Worm (Caenorhabditis elegans): ENCODE data around the gene F45D11.5.
A peak's percentile ranks its signal among the peaks of the same experiment; 100 is the strongest.
"Not testable (repeated sequence)": the region's sequence is repeated elsewhere in the genome, so short reads cannot be mapped to it uniquely, and the experiment has no call there.

The F45D11.5 gene

DNA sequence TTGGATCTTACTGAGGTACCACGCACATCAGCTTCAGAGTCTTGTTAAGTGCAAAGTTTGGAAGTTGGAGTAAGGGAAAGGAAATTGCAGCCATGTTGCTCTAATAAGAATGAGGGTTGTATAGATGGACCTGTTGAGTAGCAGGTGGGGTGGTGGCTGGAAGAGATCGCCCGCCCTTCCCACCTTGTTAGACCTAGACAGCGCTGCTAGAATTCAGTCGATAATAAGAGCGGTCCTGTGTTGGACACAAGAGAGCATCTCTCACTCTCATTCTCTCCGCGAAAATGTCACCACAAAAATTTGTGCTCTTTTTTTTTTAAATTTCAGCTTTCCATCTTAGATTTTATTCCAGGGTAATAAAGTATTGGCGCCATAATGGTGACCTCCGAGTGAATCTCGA lies at the start of gene F45D11.5, which contains the start of gene fbxb-30:
F45D11.5 (plus strand) TSS at position 352 of the 400 bp plus-strand sequence.
fbxb-30 (minus strand) TSS at position 101 of the 400 bp plus-strand sequence.
- TF ChIP-seq nhr-11 (tag; optimal IDR thresholded peaks at IDR 0.05) (no peak), nhr-232 (tag; optimal IDR thresholded peaks at IDR 0.05) (no peak), ceh-14 (tag; optimal IDR thresholded peaks at IDR 0.05) (no peak), dmd-4 (tag; optimal IDR thresholded peaks at IDR 0.05; ENCODE audit: borderline replicate concordance) (no peak), npax-4 (tag; optimal IDR thresholded peaks at IDR 0.05) (no peak), sox-4 (tag; optimal IDR thresholded peaks at IDR 0.05) (no peak), ceh-22 (tag; optimal IDR thresholded peaks at IDR 0.05) (no peak), K09A11.1 (tag; optimal IDR thresholded peaks at IDR 0.05; ENCODE audit: insufficient read depth) (no peak), C08G9.2 (tag; optimal IDR thresholded peaks at IDR 0.05) (no peak), ceh-19 (GFP tag; optimal IDR thresholded peaks at IDR 0.05) (no peak), gmeb-2 (tag; optimal IDR thresholded peaks at IDR 0.05) (no peak), sdc-2 (tag; optimal IDR thresholded peaks at IDR 0.05) (no peak), tbx-2 (tag; optimal IDR thresholded peaks at IDR 0.05) (no peak), dve-1 (tag; optimal IDR thresholded peaks at IDR 0.05) (no peak), pax-1 (tag; optimal IDR thresholded peaks at IDR 0.05) (no peak), fax-1 (tag; optimal IDR thresholded peaks at IDR 0.05) (no peak), ceh-24 (tag; optimal IDR thresholded peaks at IDR 0.05) (no peak)

DNA sequence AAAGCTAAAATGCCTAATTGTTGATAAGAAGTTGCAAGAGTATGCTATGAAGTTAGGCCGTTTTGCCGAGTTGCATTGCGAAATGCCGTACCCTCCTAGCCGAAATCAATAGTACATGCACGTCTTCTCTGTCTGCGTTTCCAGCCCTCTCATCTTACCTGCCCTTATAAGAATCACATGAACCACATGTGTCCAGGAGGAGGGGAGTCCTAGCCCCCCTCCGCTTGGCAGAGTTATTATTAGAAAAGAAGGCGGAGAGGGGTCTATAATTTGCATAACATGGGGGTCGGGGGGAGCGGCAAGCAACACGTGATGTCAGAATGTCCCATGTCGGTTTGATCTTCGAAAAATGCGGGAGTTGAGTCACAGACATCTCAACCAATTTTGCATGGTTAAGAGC lies 48.5 kb upstream of the F45D11.5 start:
- peak; percentile 60 for TF ChIP-seq hlh-30 (tag; optimal IDR thresholded peaks at IDR 0.05; ENCODE audit: insufficient read depth)
- no peak for TF ChIP-seq ceh-6 (GFP tag; optimal IDR thresholded peaks at IDR 0.05)
- TF ChIP-seq ceh-48 (tag; optimal IDR thresholded peaks at IDR 0.05): peak; percentile 6

DNA sequence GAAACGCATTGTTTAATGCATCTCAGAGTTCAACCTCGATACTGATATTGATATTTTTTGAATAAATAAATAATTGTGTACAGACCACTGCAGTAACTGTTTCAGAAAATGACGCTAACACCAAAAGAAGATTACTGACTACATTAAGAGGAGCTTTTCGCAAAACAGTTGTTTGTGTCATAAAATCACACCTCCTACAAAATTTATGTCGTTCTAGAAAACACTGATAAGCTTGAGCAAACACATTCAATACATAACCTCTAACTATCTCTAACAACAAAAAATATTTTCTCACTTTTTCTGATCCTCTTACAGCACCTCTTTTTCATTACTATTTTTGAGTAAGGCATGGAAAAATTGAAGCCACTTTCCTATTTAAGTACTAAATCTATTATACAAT lies 46.9 kb upstream of the F45D11.5 start, which contains the start of gene fbxc-7:
fbxc-7 (plus strand) TSS at position 301 of the 400 bp plus-strand sequence.
- not testable (repeated sequence) for TF ChIP-seq lim-6 (tag; optimal IDR thresholded peaks at IDR 0.05); elt-4 (tag; optimal IDR thresholded peaks at IDR 0.05); hlh-13 (GFP tag; optimal IDR thresholded peaks at IDR 0.05)

DNA sequence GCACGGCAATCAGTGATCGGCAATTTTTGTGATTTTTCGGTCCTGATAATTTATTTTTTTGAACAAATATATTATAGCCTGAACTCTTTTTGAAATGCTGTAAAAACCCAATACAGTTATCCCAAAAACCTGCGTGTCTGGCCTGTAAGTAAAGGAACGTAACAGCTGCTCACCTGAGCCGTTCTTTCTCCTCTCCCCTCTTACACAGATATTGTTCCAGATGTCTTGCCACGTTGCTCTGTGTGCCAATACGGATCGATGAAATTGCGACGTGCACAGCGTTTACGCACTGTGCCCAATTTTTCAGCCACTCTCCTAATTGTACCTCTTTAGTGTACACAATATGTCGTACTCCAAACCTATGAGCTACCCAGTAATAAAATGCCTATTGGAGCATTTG lies 42.9 kb upstream of the F45D11.5 start, which contains the start of gene sdz-4:
sdz-4 (plus strand) TSS at position 301 of the 400 bp plus-strand sequence.
- no peak for TF ChIP-seq mec-3 (tag; optimal IDR thresholded peaks at IDR 0.05; ENCODE audit: borderline replicate concordance)
- no peak for TF ChIP-seq dve-1 (tag; optimal IDR thresholded peaks at IDR 0.05)
- no peak for TF ChIP-seq ceh-6 (GFP tag; optimal IDR thresholded peaks at IDR 0.05)
- TF ChIP-seq pha-4 (tag; optimal IDR thresholded peaks at IDR 0.05): no peak
- TF ChIP-seq lim-6 (tag; optimal IDR thresholded peaks at IDR 0.05): no peak
- no peak for TF ChIP-seq Y22D7AL.16 (tag; optimal IDR thresholded peaks at IDR 0.05)
- TF ChIP-seq fax-1 (tag; optimal IDR thresholded peaks at IDR 0.05): no peak
- no peak for TF ChIP-seq pag-3 (tag; optimal IDR thresholded peaks at IDR 0.05; ENCODE audit: borderline replicate concordance)
- TF ChIP-seq gmeb-2 (tag; optimal IDR thresholded peaks at IDR 0.05): no peak

DNA sequence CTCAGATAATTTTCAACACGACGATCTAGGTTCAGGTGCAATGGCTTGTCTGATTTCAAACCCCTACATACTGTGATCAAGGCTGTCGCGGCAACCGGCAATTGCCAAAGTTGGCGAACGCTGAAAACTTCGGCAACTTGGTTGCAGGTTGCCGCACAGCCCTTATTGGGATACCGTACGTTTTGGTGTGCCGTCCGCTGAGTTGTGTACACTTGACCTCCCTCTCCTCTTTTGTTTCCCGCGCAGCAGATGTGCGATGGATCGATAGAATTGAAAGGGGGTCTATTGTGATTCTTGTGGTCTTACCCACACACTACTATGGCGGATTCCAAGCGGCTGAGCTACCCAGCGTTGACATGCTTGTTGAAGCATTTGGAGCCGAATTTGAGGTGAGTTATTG lies 41.3 kb upstream of the F45D11.5 start, which contains the start of the genes C32B5.18 and C32B5.7:
C32B5.18 (plus strand) TSS at position 301 of the 400 bp plus-strand sequence.
C32B5.7 (plus strand) TSS at position 311 of the 400 bp plus-strand sequence.
- no peak for TF ChIP-seq pha-4 (tag; optimal IDR thresholded peaks at IDR 0.05)
- TF ChIP-seq ama-1 (optimal IDR thresholded peaks at IDR 0.05): no peak
- TF ChIP-seq F13H6.1 (tag; optimal IDR thresholded peaks at IDR 0.05): no peak
- no peak for TF ChIP-seq ceh-48 (tag; optimal IDR thresholded peaks at IDR 0.05)
- no peak for TF ChIP-seq sox-2 (GFP tag; IDR thresholded peaks at IDR 0.05)

DNA sequence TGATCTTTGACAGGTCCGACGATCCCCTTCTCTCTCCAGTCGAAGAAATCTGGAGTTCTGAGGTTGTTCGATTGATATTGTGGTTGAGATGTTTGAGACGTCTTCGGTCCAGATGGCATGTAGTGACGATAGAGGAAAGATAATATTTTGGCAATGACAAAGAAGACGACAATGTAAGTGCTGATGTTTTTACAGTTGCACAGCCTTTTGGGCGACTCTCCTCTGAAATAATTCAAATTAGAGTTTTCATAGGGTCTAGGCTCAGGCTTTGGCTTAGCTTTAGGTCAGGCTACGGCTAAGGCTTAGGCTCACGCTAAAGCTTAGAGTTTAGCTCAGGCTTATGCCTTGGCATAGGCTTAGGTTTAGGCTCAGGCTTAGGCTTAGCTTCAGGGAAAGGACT lies 39.5 kb upstream of the F45D11.5 start, which contains the start of gene C32B5.13:
C32B5.13 (minus strand) TSS at position 101 of the 400 bp plus-strand sequence.
- no peak for TF ChIP-seq pag-3 (tag; optimal IDR thresholded peaks at IDR 0.05; ENCODE audit: borderline replicate concordance)
- no peak for TF ChIP-seq Y22D7AL.16 (tag; optimal IDR thresholded peaks at IDR 0.05)
- TF ChIP-seq ceh-2 (tag; optimal IDR thresholded peaks at IDR 0.05): no peak
- no peak for TF ChIP-seq nfya-1 (tag; optimal IDR thresholded peaks at IDR 0.05)
- TF ChIP-seq ttx-3 (tag; optimal IDR thresholded peaks at IDR 0.05): no peak
- TF ChIP-seq ceh-22 (tag; optimal IDR thresholded peaks at IDR 0.05): no peak
- no peak for TF ChIP-seq sox-4 (tag; optimal IDR thresholded peaks at IDR 0.05)
- TF ChIP-seq ceh-6 (GFP tag; optimal IDR thresholded peaks at IDR 0.05): no peak
- TF ChIP-seq pha-2 (tag; optimal IDR thresholded peaks at IDR 0.05): no peak
- TF ChIP-seq ceh-9 (tag; optimal IDR thresholded peaks at IDR 0.05): no peak
- no peak for TF ChIP-seq ceh-19 (GFP tag; optimal IDR thresholded peaks at IDR 0.05)
- TF ChIP-seq tbx-2 (tag; optimal IDR thresholded peaks at IDR 0.05): no peak
- no peak for TF ChIP-seq K02D7.2 (tag; optimal IDR thresholded peaks at IDR 0.05)
- no peak for TF ChIP-seq pat-9 (tag; optimal IDR thresholded peaks at IDR 0.05)
- TF ChIP-seq eyg-1 (tag; optimal IDR thresholded peaks at IDR 0.05): no peak
- TF ChIP-seq hlh-13 (GFP tag; optimal IDR thresholded peaks at IDR 0.05): no peak
- no peak for TF ChIP-seq ceh-18 (tag; optimal IDR thresholded peaks at IDR 0.05)
- no peak for TF ChIP-seq sox-2 (GFP tag; IDR thresholded peaks at IDR 0.05)
- TF ChIP-seq mec-3 (tag; optimal IDR thresholded peaks at IDR 0.05; ENCODE audit: borderline replicate concordance): no peak
- no peak for TF ChIP-seq pros-1 (tag; optimal IDR thresholded peaks at IDR 0.05)

Data from whole organism, late embryonic.